Fruit fly (Drosophila melanogaster) whole organism, embryonic: ENCODE results near the gene CG44405.

Source experiments
- Adf1 ChIP-seq: fragments of 200-800 bp; sonication (Bioruptor generic); IDR thresholded peaks from 2 replicates; pipeline ENCODE4 v1.3.6; 2022; ENCODE audit warnings: missing biosample characterization, missing genetic modification characterization
- Bteb2 ChIP-seq: fragments of 200-800 bp; sonication (Bioruptor generic); optimal IDR thresholded peaks from 2 replicates; lab custom pipeline; 2016; ENCODE audit warnings: missing biosample characterization, missing genetic modification characterization
- CG10462 ChIP-seq: fragments of 200-800 bp; sonication (Bioruptor generic); optimal IDR thresholded peaks from 2 replicates; lab custom pipeline; 2016; ENCODE audit warnings: missing biosample characterization, missing genetic modification characterization
- CG12769 ChIP-seq: fragments of 200-800 bp; sonication (Bioruptor generic); optimal IDR thresholded peaks from 2 replicates; lab custom pipeline; 2019; ENCODE audit warnings: missing biosample characterization, mild to moderate bottlenecking, missing genetic modification characterization, moderate library complexity
- CG13624 ChIP-seq: fragments of 200-800 bp; sonication (Bioruptor generic); optimal IDR thresholded peaks from 2 replicates; lab custom pipeline; 2016; ENCODE audit warnings: missing biosample characterization, missing genetic modification characterization
- CG17359 ChIP-seq: fragments of 200-800 bp; sonication (Bioruptor generic); optimal IDR thresholded peaks from 3 replicates; lab custom pipeline; 2018; ENCODE audit warnings: missing biosample characterization, mild to moderate bottlenecking, missing genetic modification characterization, moderate library complexity
- CG17829 ChIP-seq: fragments of 200-800 bp; optimal IDR thresholded peaks from 2 replicates; lab custom pipeline; 2019; ENCODE audit warnings: missing biosample characterization, mild to moderate bottlenecking, missing genetic modification characterization, moderate library complexity
- CG18011 ChIP-seq: fragments of 200-800 bp; sonication (Bioruptor generic); optimal IDR thresholded peaks from 2 replicates; lab custom pipeline; 2017; ENCODE audit warnings: missing biosample characterization, missing genetic modification characterization, mild to moderate bottlenecking, moderate library complexity, missing genotype
- CG1832 ChIP-seq: fragments of 200-800 bp; sonication (Bioruptor generic); optimal IDR thresholded peaks from 2 replicates; lab custom pipeline; 2017; ENCODE audit warnings: missing biosample characterization, mild to moderate bottlenecking, missing genetic modification characterization, inconsistent platforms
- CG30020 ChIP-seq: fragments of 200-800 bp; optimal IDR thresholded peaks from 2 replicates; lab custom pipeline; 2019; ENCODE audit warnings: missing biosample characterization, mild to moderate bottlenecking, missing genetic modification characterization, moderate library complexity
- CG3995 ChIP-seq: fragments of 200-800 bp; sonication (Bioruptor generic); optimal IDR thresholded peaks from 3 replicates; lab custom pipeline; 2016; ENCODE audit warnings: missing biosample characterization, missing genetic modification characterization
- CG4730 ChIP-seq: fragments of 200-800 bp; sonication (Bioruptor generic); IDR thresholded peaks from 2 replicates; pipeline ENCODE4 v1.3.6; 2022; ENCODE audit warnings: missing biosample characterization, missing genetic modification characterization
- CG7786 ChIP-seq: fragments of 200-800 bp; sonication (Bioruptor generic); optimal IDR thresholded peaks from 2 replicates; lab custom pipeline; 2016; ENCODE audit warnings: missing biosample characterization, missing genetic modification characterization
- CG8478 ChIP-seq: fragments of >200 bp; optimal IDR thresholded peaks from 2 replicates; lab custom pipeline; 2018
- CG9609 ChIP-seq: fragments of 200-800 bp; sonication (Bioruptor generic); optimal IDR thresholded peaks from 3 replicates; lab custom pipeline; 2016; ENCODE audit warnings: missing biosample characterization, missing genetic modification characterization
- CG9727 ChIP-seq: fragments of 200-800 bp; sonication (Bioruptor generic); optimal IDR thresholded peaks from 3 replicates; lab custom pipeline; 2017; ENCODE audit warnings: missing biosample characterization, mild to moderate bottlenecking, missing genetic modification characterization
- CkIIα-i1 ChIP-seq: fragments of 200-800 bp; sonication (Bioruptor generic); IDR thresholded peaks from 2 replicates; pipeline ENCODE4 v1.3.6; 2022; ENCODE audit warnings: missing biosample characterization, missing genetic modification characterization
- CoRest ChIP-seq: fragments of 200-800 bp; sonication (Bioruptor generic); optimal IDR thresholded peaks from 3 replicates; lab custom pipeline; 2018; ENCODE audit warnings: missing biosample characterization, mild to moderate bottlenecking, missing genetic modification characterization, moderate library complexity
- Dfd ChIP-seq, 2 experiments: fragments of >200 bp; optimal IDR thresholded peaks; 2 replicates each; lab custom pipeline; 2017; ENCODE audit warnings: missing biosample characterization in 2 of 2, missing genetic modification characterization in 2 of 2
- E2f2 ChIP-seq: fragments of 200-800 bp; sonication (Bioruptor generic); IDR thresholded peaks from 2 replicates; pipeline ENCODE4 v1.3.6; 2022; ENCODE audit warnings: missing biosample characterization, missing genetic modification characterization
- Elba2 ChIP-seq: fragments of 200-800 bp; sonication (Bioruptor generic); optimal IDR thresholded peaks from 3 replicates; lab custom pipeline; 2016; ENCODE audit warnings: missing biosample characterization, missing genetic modification characterization
- Fer3 ChIP-seq: fragments of 200-800 bp; sonication (Bioruptor generic); optimal IDR thresholded peaks from 2 replicates; lab custom pipeline; 2018; ENCODE audit warnings: missing biosample characterization, mild to moderate bottlenecking, missing genetic modification characterization, moderate library complexity
- Jarid2 ChIP-seq: fragments of 200-800 bp; sonication (Bioruptor generic); optimal IDR thresholded peaks from 3 replicates; lab custom pipeline; 2017; ENCODE audit warnings: mild to moderate bottlenecking, missing biosample characterization, missing genetic modification reagents, missing genetic modification characterization
- Lpt ChIP-seq: fragments of >200 bp; optimal IDR thresholded peaks from 2 replicates; lab custom pipeline; 2018; ENCODE audit warnings: missing biosample characterization, missing genetic modification characterization
- MBD-R2 ChIP-seq: fragments of 200-800 bp; sonication (Bioruptor generic); IDR thresholded peaks from 2 replicates; pipeline ENCODE4 v1.3.6; 2022; ENCODE audit warnings: missing biosample characterization, missing genetic modification characterization
- Mrtf ChIP-seq: fragments of 200-800 bp; sonication (Bioruptor generic); IDR thresholded peaks from 3 replicates; pipeline ENCODE4 v1.3.6; 2022; ENCODE audit warnings: missing biosample characterization, missing genetic modification characterization
- NC2α ChIP-seq: fragments of 200-800 bp; sonication (Bioruptor generic); optimal IDR thresholded peaks from 2 replicates; lab custom pipeline; 2016; ENCODE audit warnings: missing biosample characterization, missing genetic modification characterization
- Opbp ChIP-seq: fragments of 200-800 bp; sonication (Bioruptor generic); IDR thresholded peaks from 3 replicates; pipeline ENCODE4 v1.3.6; 2022; ENCODE audit warnings: missing biosample characterization, missing genetic modification characterization; ENCODE audit not compliant: partially characterized antibody
- PHDP ChIP-seq: fragments of 200-800 bp; sonication (Bioruptor generic); optimal IDR thresholded peaks from 3 replicates; lab custom pipeline; 2018; ENCODE audit warnings: missing biosample characterization, mild to moderate bottlenecking, missing genetic modification characterization, moderate library complexity
- Sin3A ChIP-seq: fragments of >200 bp; optimal IDR thresholded peaks from 2 replicates; lab custom pipeline; 2018
- Sox102F ChIP-seq: fragments of 200-800 bp; sonication (Bioruptor generic); optimal IDR thresholded peaks from 2 replicates; lab custom pipeline; 2018; ENCODE audit warnings: missing biosample characterization, mild to moderate bottlenecking, missing genetic modification characterization, moderate library complexity
- Trl ChIP-seq, 3 experiments: fragments of >200 bp in 2 of 3; fragments of 200-800 bp in 1 of 3; sonication (Bioruptor generic) in 1 of 3; optimal IDR thresholded peaks; 2 replicates in 1 of 3; 3 replicates in 2 of 3; lab custom pipeline; 2016 to 2017; ENCODE audit warnings: missing biosample characterization in 1 of 3, missing genetic modification characterization in 1 of 3
- abd-A ChIP-seq: fragments of 200-800 bp; sonication (Bioruptor generic); optimal IDR thresholded peaks from 3 replicates; lab custom pipeline; 2019; ENCODE audit warnings: missing biosample characterization, mild to moderate bottlenecking, missing genetic modification characterization, moderate library complexity
- al ChIP-seq: fragments of 200-800 bp; sonication (Bioruptor generic); IDR thresholded peaks from 2 replicates; pipeline ENCODE4 v1.3.6; 2022; ENCODE audit warnings: missing biosample characterization, missing genetic modification characterization
- bcd ChIP-seq: fragments of 200-800 bp; sonication (Bioruptor generic); optimal IDR thresholded peaks from 2 replicates; lab custom pipeline; 2017; ENCODE audit warnings: missing biosample characterization, mild to moderate bottlenecking, missing genetic modification characterization
- btn ChIP-seq: fragments of 200-800 bp; sonication (Bioruptor generic); optimal IDR thresholded peaks from 2 replicates; lab custom pipeline; 2016; ENCODE audit warnings: missing biosample characterization, missing genetic modification characterization
- dmrt11E ChIP-seq: fragments of 200-800 bp; sonication (Bioruptor generic); optimal IDR thresholded peaks from 3 replicates; lab custom pipeline; 2018; ENCODE audit warnings: missing biosample characterization, mild to moderate bottlenecking, missing genetic modification characterization, moderate library complexity
- emc ChIP-seq: fragments of 200-800 bp; sonication (Bioruptor generic); optimal IDR thresholded peaks from 2 replicates; lab custom pipeline; 2016; ENCODE audit warnings: missing biosample characterization, missing genetic modification characterization
- eve ChIP-seq, 2 experiments: fragments of >200 bp; optimal IDR thresholded peaks; 2 replicates each; lab custom pipeline; 2017; ENCODE audit warnings: missing biosample characterization in 2 of 2, missing genetic modification characterization in 2 of 2
- luna ChIP-seq: fragments of 200-800 bp; sonication (Bioruptor generic); optimal IDR thresholded peaks from 2 replicates; lab custom pipeline; 2016; ENCODE audit warnings: missing biosample characterization, missing genetic modification characterization
- maf-S ChIP-seq: fragments of 200-800 bp; sonication (Bioruptor generic); optimal IDR thresholded peaks from 2 replicates; lab custom pipeline; 2016; ENCODE audit warnings: missing biosample characterization, missing genetic modification characterization
- org-1 ChIP-seq: fragments of 200-800 bp; sonication (Bioruptor generic); optimal IDR thresholded peaks from 2 replicates; lab custom pipeline; 2017; ENCODE audit warnings: missing biosample characterization, missing genetic modification characterization
- phol ChIP-seq: fragments of 200-800 bp; sonication (Bioruptor generic); optimal IDR thresholded peaks from 3 replicates; lab custom pipeline; 2018; ENCODE audit warnings: missing biosample characterization, mild to moderate bottlenecking, missing genetic modification characterization, moderate library complexity
- prd ChIP-seq, 3 experiments: fragments of >200 bp in 2 of 3; fragments of 200-800 bp in 1 of 3; sonication (Bioruptor generic) in 1 of 3; optimal IDR thresholded peaks in 2 of 3; IDR thresholded peaks in 1 of 3; 2 replicates in 2 of 3; 3 replicates in 1 of 3; pipeline versions ENCODE4 v1.3.6 to Lab custom; 2017 to 2022; ENCODE audit warnings: missing biosample characterization in 1 of 3, missing genetic modification characterization in 1 of 3
- pzg ChIP-seq: fragments of 200-800 bp; sonication (Bioruptor generic); optimal IDR thresholded peaks from 3 replicates; lab custom pipeline; 2018; ENCODE audit warnings: missing biosample characterization, mild to moderate bottlenecking, missing genetic modification characterization, moderate library complexity
- ro ChIP-seq: fragments of 200-800 bp; sonication (Bioruptor generic); IDR thresholded peaks from 2 replicates; pipeline ENCODE4 v1.3.6; 2022; ENCODE audit warnings: missing biosample characterization, missing genetic modification characterization
- row ChIP-seq: fragments of 200-800 bp; sonication (Bioruptor generic); IDR thresholded peaks from 3 replicates; pipeline ENCODE4 v1.3.6; 2022; ENCODE audit warnings: missing biosample characterization, missing genetic modification characterization
- tin ChIP-seq: fragments of 200-800 bp; sonication (Bioruptor generic); optimal IDR thresholded peaks from 3 replicates; lab custom pipeline; 2016; ENCODE audit warnings: missing biosample characterization, missing genetic modification characterization
- wdn ChIP-seq: fragments of 200-800 bp; sonication (Bioruptor generic); IDR thresholded peaks from 2 replicates; pipeline ENCODE4 v1.3.6; 2022; ENCODE audit warnings: missing biosample characterization, missing genetic modification characterization

Gene CG44405

DNA sequence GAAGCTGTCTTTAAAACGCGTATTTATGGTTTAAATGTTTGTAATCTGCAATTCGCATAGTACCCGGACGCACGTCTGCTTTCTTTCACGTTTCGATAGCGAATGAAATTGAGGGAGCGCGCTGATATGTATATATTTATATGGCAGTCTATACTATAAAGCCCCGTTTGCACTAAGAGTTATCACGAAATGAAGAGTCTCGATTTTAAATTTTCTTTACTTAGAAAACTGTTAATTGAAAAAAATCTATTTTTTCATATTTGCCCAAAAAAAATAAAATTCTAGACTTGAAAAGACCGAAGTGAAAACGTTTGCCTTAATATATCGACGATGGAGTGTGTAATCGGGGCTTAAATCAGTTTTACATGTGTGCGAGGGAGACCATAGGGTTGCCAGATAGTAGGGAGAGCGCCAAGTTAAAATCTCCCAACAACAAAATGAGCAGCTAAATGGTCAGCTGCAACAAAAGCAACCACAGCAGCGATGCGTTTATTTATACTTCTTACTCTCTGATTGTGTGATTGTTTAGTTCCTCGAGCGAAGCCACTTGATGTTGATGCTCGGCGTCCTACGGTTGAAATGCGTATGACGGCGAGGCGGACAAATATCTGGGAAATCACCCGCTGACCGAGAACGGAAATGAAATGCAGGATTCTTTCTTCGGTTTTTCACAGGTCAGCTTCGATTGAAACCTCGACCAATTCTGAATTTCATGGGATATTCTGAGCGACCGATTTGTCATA, 16.4 kb downstream of the CG44405 start, which contains the start of gene cact (continued):
- TF ChIP-seq CG10462 = peak; percentile 85
- TF ChIP-seq wdn = peak; percentile 73
- peak; percentile 65; the same call in 1 of the 2 replicates for TF ChIP-seq Adf1
- TF ChIP-seq abd-A = peak; percentile 94
- peak; percentile 98 for TF ChIP-seq CG30020 (tag; lab: Kevin White, UChicago)
- TF ChIP-seq NC2α = peak; percentile 93
- TF ChIP-seq CG17359 (tag; lab: Kevin White, UChicago) = peak; percentile 94
- peak; percentile 56 for TF ChIP-seq CG3995
- peak; percentile 95 for TF ChIP-seq Sox102F
- TF ChIP-seq Trl (optimal IDR thresholded peaks at IDR 0.05; lab: Kevin White, UChicago) = peak; percentile 79 to 84
- TF ChIP-seq Trl (GFP tag; optimal IDR thresholded peaks at IDR 0.05; lab: Kevin White, UChicago) = peak; percentile 97
- no peak for TF ChIP-seq Lpt
- TF ChIP-seq row = peak; percentile 98
- peak; percentile 68 for TF ChIP-seq luna (GFP tag; lab: Kevin White, UChicago)
- peak; percentile 96 for TF ChIP-seq Bteb2 (GFP tag; lab: Kevin White, UChicago)
- TF ChIP-seq Elba2 = peak; percentile 54
- TF ChIP-seq ro = peak; percentile 80
- peak in 1 of 2 experiments; percentile 90 for TF ChIP-seq eve (GFP tag; optimal IDR thresholded peaks at IDR 0.05; lab: Kevin White, UChicago)
- TF ChIP-seq dmrt11E (tag; lab: Kevin White, UChicago) = peak; percentile 94
- peak; percentile 95 for TF ChIP-seq PHDP (tag; lab: Kevin White, UChicago)
- TF ChIP-seq CkIIα-i1 (GFP tag; lab: Robert Waterston, UW) = peak; percentile 38; the same call in 1 of the 2 replicates
- TF ChIP-seq CG12769 = peak; percentile 40
- TF ChIP-seq Sin3A (lab: Kevin White, UChicago) = peak; percentile 45
- TF ChIP-seq Jarid2 (GFP tag; lab: Kevin White, UChicago) = peak; percentile 82
- peak; percentile 85 for TF ChIP-seq CG18011
- peak; percentile 90 for TF ChIP-seq maf-S (GFP tag; lab: Kevin White, UChicago)
- peak; percentile 87 for TF ChIP-seq emc (GFP tag; lab: Kevin White, UChicago)
- TF ChIP-seq CG8478 = no peak
- TF ChIP-seq prd (optimal IDR thresholded peaks at IDR 0.05; lab: Kevin White, UChicago) = no peak
- TF ChIP-seq prd (GFP tag; IDR thresholded peaks at IDR 0.05; lab: Robert Waterston, UW) = peak; percentile 94
- TF ChIP-seq Opbp (GFP tag; lab: Robert Waterston, UW) = no peak
- peak; percentile 94 for TF ChIP-seq CG13624 (GFP tag; lab: Kevin White, UChicago)
- peak; percentile 94 for TF ChIP-seq CG9609 (GFP tag; lab: Kevin White, UChicago)
- TF ChIP-seq org-1 (GFP tag; lab: Kevin White, UChicago) = peak; percentile 74
- TF ChIP-seq CG17829 (tag; lab: Kevin White, UChicago) = peak; percentile 95
- TF ChIP-seq tin = peak; percentile 91
- no peak for TF ChIP-seq Dfd (GFP tag; optimal IDR thresholded peaks at IDR 0.05; lab: Kevin White, UChicago)
- peak; percentile 93 for TF ChIP-seq Fer3
- peak; percentile 86; the same call in 2 of the 3 replicates for TF ChIP-seq Mrtf (GFP tag; lab: Robert Waterston, UW)
- peak; percentile 66 for TF ChIP-seq pzg (GFP tag; lab: Kevin White, UChicago)
- TF ChIP-seq bcd (GFP tag; lab: Kevin White, UChicago) = peak; percentile 92
- peak; percentile 95 for TF ChIP-seq CG9727 (GFP tag; lab: Kevin White, UChicago)
- TF ChIP-seq CG1832 = no peak
- TF ChIP-seq MBD-R2 (GFP tag; lab: Robert Waterston, UW) = peak; percentile 72
- TF ChIP-seq al (GFP tag; lab: Robert Waterston, UW) = peak; percentile 85
- TF ChIP-seq btn (GFP tag; lab: Kevin White, UChicago) = peak; percentile 77
- TF ChIP-seq phol = peak; percentile 95
- peak; percentile 79 for TF ChIP-seq E2f2 (GFP tag; lab: Robert Waterston, UW)
- TF ChIP-seq CG7786 = peak; percentile 95
- TF ChIP-seq CoRest (tag; lab: Kevin White, UChicago) = peak; percentile 92
- peak; percentile 83 for TF ChIP-seq CG4730 (GFP tag; lab: Robert Waterston, UW)
